Worm (Caenorhabditis elegans) whole organism, young adult: ENCODE results near the gene srx-84.

Source experiments
- nhr-179 ChIP-seq: sonication (generic microtip); optimal IDR thresholded peaks from 2 replicates; lab custom pipeline; 2016; ENCODE audit warnings: mild to moderate bottlenecking, missing genetic modification characterization, missing compliant biosample characterization
- rcor-1 ChIP-seq: fragments of 200-800 bp; sonication (Bioruptor generic); IDR thresholded peaks from 2 replicates; pipeline ENCODE4 v1.3.6; 2022; ENCODE audit warnings: missing genetic modification reagents, missing genetic modification characterization, missing compliant biosample characterization

ce11 chrV:11649254-11649653, 50.3 kb downstream of the srx-84 start:
- TF ChIP-seq nhr-179 (tag; lab: Kevin White, UChicago) (no peak), rcor-1 (no peak)
